Fruit fly (Drosophila melanogaster): ENCODE results near the gene spn-D.

Gene spn-D

DNA sequence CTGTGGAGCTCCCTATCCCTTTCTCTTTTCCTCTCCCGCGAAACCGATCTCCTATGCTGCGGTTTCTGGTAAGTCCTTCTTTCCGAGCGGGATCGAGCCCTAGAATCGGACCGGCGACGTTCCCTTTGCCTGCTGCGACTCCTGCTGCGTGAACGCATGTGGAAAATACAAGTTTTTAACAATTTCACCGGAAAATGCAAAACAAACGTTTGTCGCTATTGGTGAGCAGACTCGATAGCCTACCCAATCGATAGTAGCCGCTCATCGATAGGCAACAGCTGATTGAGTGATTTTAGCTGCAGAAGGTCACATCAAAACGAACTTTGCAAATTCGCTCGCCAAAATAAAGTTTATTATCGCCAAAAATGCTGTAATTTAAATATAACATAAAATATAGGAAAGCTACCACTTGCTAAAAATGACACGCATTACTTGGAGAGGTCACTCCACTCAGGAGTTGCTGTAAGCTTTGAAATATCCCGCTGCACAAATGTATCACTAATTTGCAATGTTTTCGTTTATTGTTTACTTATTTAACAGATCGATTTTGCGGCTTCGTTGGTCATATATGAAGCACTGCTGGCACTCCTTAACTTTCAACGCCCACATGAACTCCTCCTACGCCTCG, 48.9 kb upstream of the spn-D start, which contains the start of the genes CG6066 and CG5880 (continued):
- TF ChIP-seq pum (GFP tag; optimal IDR thresholded peaks at IDR 0.05) (no peak), chinmo (GFP tag; IDR thresholded peaks at IDR 0.05; ENCODE audit: partially characterized antibody) (peak; percentile 79; the same call in 1 of the 4 replicates), pita (GFP tag; optimal IDR thresholded peaks at IDR 0.05) (no peak), CG12071 (GFP tag; optimal IDR thresholded peaks at IDR 0.05) (no peak), knrl (GFP tag; IDR thresholded peaks at IDR 0.05; ENCODE audit: partially characterized antibody) (peak; percentile 78), lov (optimal IDR thresholded peaks at IDR 0.05) (no peak), lov (GFP tag; IDR thresholded peaks at IDR 0.05) (no peak), CG11696 (GFP tag; IDR thresholded peaks at IDR 0.05) (no peak), CG13287 (GFP tag; IDR thresholded peaks at IDR 0.05; ENCODE audit: partially characterized antibody) (peak; percentile 91), BEAF-32 (GFP tag; optimal IDR thresholded peaks at IDR 0.05) (peak; percentile 83), Ets65A (GFP tag) (peak; percentile 87), CG32532 (GFP tag; IDR thresholded peaks at IDR 0.05) (no peak), az2 (GFP tag; optimal IDR thresholded peaks at IDR 0.05) (no peak), zen (tag; optimal IDR thresholded peaks at IDR 0.05) (no peak), Med (GFP tag) (peak; percentile 65), lbe (GFP tag; optimal IDR thresholded peaks at IDR 0.05) (no peak), Dref (GFP tag; IDR thresholded peaks at IDR 0.05) (peak; percentile 85), CoRest (tag; optimal IDR thresholded peaks at IDR 0.05) (no peak), CG14050 (GFP tag; IDR thresholded peaks at IDR 0.05) (no peak), unc-4 (GFP tag; IDR thresholded peaks at IDR 0.05; ENCODE audit: partially characterized antibody) (peak; percentile 82), Rx (GFP tag; IDR thresholded peaks at IDR 0.05) (no peak), row (GFP tag; IDR thresholded peaks at IDR 0.05) (0 out of 3 replicates have a peak, but pooled peaks have one; percentile 7), CG1603 (tag; optimal IDR thresholded peaks at IDR 0.05) (no peak), Bgb (GFP tag; IDR thresholded peaks at IDR 0.05; ENCODE audit: partially characterized antibody) (peak; percentile 85), nmo (GFP tag; optimal IDR thresholded peaks at IDR 0.05) (peak; percentile 9), BtbVII (GFP tag; optimal IDR thresholded peaks at IDR 0.05) (no peak), Hr3 (GFP tag; optimal IDR thresholded peaks at IDR 0.05) (no peak), CG7786 (GFP tag; optimal IDR thresholded peaks at IDR 0.05) (no peak), CG33557 (GFP tag; optimal IDR thresholded peaks at IDR 0.05) (no peak), exex (tag; optimal IDR thresholded peaks at IDR 0.05) (no peak), CG11695 (GFP tag; IDR thresholded peaks at IDR 0.05) (no peak), ham (GFP tag; IDR thresholded peaks at IDR 0.05) (no peak), CG2129 (GFP tag; IDR thresholded peaks at IDR 0.05; ENCODE audit: partially characterized antibody) (peak; percentile 63; the same call in 1 of the 2 replicates), CG31365 (tag; optimal IDR thresholded peaks at IDR 0.05) (no peak), CG12942 (GFP tag; optimal IDR thresholded peaks at IDR 0.05) (no peak), HmgD (GFP tag; optimal IDR thresholded peaks at IDR 0.05) (no peak), ab (GFP tag; optimal IDR thresholded peaks at IDR 0.05) (no peak), NC2α (GFP tag; optimal IDR thresholded peaks at IDR 0.05) (no peak), esg (GFP tag; conservative IDR thresholded peaks at IDR 0.05) (no peak)

DNA sequence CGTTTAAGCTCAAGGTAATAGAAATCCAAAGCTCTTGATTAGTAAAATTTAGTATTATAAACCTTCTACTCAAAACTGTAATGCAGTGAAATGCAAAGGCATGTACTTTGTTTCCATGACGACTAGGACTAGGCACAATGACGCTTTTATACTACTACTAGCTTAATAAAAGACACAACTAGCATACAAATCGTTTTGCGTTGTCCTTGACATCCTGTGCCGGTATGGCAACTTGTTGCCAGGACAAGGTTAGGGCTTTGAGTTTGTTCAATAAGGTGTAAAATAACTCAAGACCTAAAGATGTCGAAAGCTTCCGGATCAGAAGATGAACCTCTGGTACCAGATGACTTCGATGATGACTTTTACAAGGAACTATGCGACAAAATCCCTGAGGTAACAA, 47.2 kb upstream of the spn-D start, which contains the start of gene CG5882:
TSS of gene CG5882 (plus strand) at position 301 of the 400 bp plus-strand sequence.
- TF ChIP-seq lmd (GFP tag; IDR thresholded peaks at IDR 0.05): no peak

Measured in whole organism, embryonic.